Fruit fly (Drosophila melanogaster) whole organism, embryonic: ENCODE results near the gene Lcp65Ad.

Experiments used
- Bdp1 ChIP-seq: fragments of 200-800 bp; sonication (Bioruptor generic); optimal IDR thresholded peaks from 3 replicates; lab custom pipeline; 2016; ENCODE audit warnings: missing biosample characterization, missing genetic modification characterization
- CG10209 ChIP-seq: fragments of 200-800 bp; sonication (Bioruptor generic); optimal IDR thresholded peaks from 3 replicates; lab custom pipeline; 2017; ENCODE audit warnings: missing biosample characterization, mild to moderate bottlenecking, missing genetic modification characterization, missing genetic modification reagents
- CG10462 ChIP-seq: fragments of 200-800 bp; sonication (Bioruptor generic); optimal IDR thresholded peaks from 2 replicates; lab custom pipeline; 2016; ENCODE audit warnings: missing biosample characterization, missing genetic modification characterization
- CG14441 ChIP-seq: fragments of 200-800 bp; sonication (Bioruptor generic); IDR thresholded peaks from 2 replicates; pipeline ENCODE4 v1.3.6; 2022; ENCODE audit warnings: missing biosample characterization, missing genetic modification characterization
- CG14710 ChIP-seq: fragments of 200-800 bp; sonication (Bioruptor generic); optimal IDR thresholded peaks from 3 replicates; lab custom pipeline; 2019; ENCODE audit warnings: missing biosample characterization, mild to moderate bottlenecking, missing genetic modification characterization, moderate library complexity
- CG14860 ChIP-seq: fragments of 200-800 bp; sonication (Bioruptor generic); IDR thresholded peaks from 3 replicates; pipeline ENCODE4 v1.3.6; 2022; ENCODE audit warnings: missing biosample characterization, missing genetic modification characterization; ENCODE audit not compliant: partially characterized antibody
- CG3407 ChIP-seq: fragments of 200-800 bp; sonication (Bioruptor generic); optimal IDR thresholded peaks from 2 replicates; lab custom pipeline; 2018; ENCODE audit warnings: missing biosample characterization, mild to moderate bottlenecking, missing genetic modification characterization
- CG3847 ChIP-seq: fragments of 200-800 bp; sonication (Bioruptor generic); IDR thresholded peaks from 2 replicates; pipeline ENCODE4 v1.3.6; 2022; ENCODE audit warnings: missing biosample characterization, missing genetic modification characterization
- CG7271 ChIP-seq: fragments of 200-800 bp; sonication (Bioruptor generic); optimal IDR thresholded peaks from 2 replicates; lab custom pipeline; 2018; ENCODE audit warnings: missing biosample characterization, mild to moderate bottlenecking, missing genetic modification characterization, moderate library complexity
- CG7372 ChIP-seq: fragments of 200-800 bp; sonication (Bioruptor generic); IDR thresholded peaks from 2 replicates; pipeline ENCODE4 v1.3.6; 2022; ENCODE audit warnings: missing biosample characterization, missing genetic modification characterization
- CG7786 ChIP-seq: fragments of 200-800 bp; sonication (Bioruptor generic); optimal IDR thresholded peaks from 2 replicates; lab custom pipeline; 2016; ENCODE audit warnings: missing biosample characterization, missing genetic modification characterization
- CG7839 ChIP-seq: fragments of 200-800 bp; sonication (Bioruptor generic); optimal IDR thresholded peaks from 3 replicates; lab custom pipeline; 2018; ENCODE audit warnings: missing biosample characterization, mild to moderate bottlenecking, missing genetic modification characterization, moderate library complexity
- CG8089 ChIP-seq: fragments of 200-800 bp; sonication (Bioruptor generic); optimal IDR thresholded peaks from 3 replicates; lab custom pipeline; 2016; ENCODE audit warnings: missing biosample characterization, missing genetic modification characterization
- CG8388 ChIP-seq: fragments of 200-800 bp; sonication (Bioruptor generic); optimal IDR thresholded peaks from 2 replicates; lab custom pipeline; 2019; ENCODE audit warnings: missing biosample characterization, mild to moderate bottlenecking, missing genetic modification characterization, moderate library complexity
- CG8478 ChIP-seq: fragments of >200 bp; optimal IDR thresholded peaks from 2 replicates; lab custom pipeline; 2018
- CG8765 ChIP-seq: fragments of 200-800 bp; sonication (Bioruptor generic); IDR thresholded peaks from 2 replicates; pipeline ENCODE4 v1.3.6; 2022; ENCODE audit warnings: missing biosample characterization, missing genetic modification characterization
- CG9727 ChIP-seq: fragments of 200-800 bp; sonication (Bioruptor generic); optimal IDR thresholded peaks from 3 replicates; lab custom pipeline; 2017; ENCODE audit warnings: missing biosample characterization, mild to moderate bottlenecking, missing genetic modification characterization
- CG9932 ChIP-seq: fragments of 200-800 bp; sonication (Bioruptor generic); IDR thresholded peaks from 2 replicates; pipeline ENCODE4 v1.3.6; 2022; ENCODE audit warnings: missing biosample characterization, missing genetic modification characterization
- CoRest ChIP-seq: fragments of 200-800 bp; sonication (Bioruptor generic); optimal IDR thresholded peaks from 3 replicates; lab custom pipeline; 2018; ENCODE audit warnings: missing biosample characterization, mild to moderate bottlenecking, missing genetic modification characterization, moderate library complexity
- CrebB ChIP-seq: fragments of 200-800 bp; sonication (Bioruptor generic); optimal IDR thresholded peaks from 3 replicates; lab custom pipeline; 2018; ENCODE audit warnings: missing biosample characterization, mild to moderate bottlenecking, missing genetic modification characterization
- D ChIP-seq, 2 experiments: fragments of 200-800 bp in 1 of 2; fragments of >200 bp in 1 of 2; sonication (Bioruptor generic) in 1 of 2; optimal IDR thresholded peaks; 2 replicates in 1 of 2; 3 replicates in 1 of 2; lab custom pipeline; 2017; ENCODE audit warnings: mild to moderate bottlenecking in 1 of 2, missing biosample characterization in 1 of 2, missing genetic modification characterization in 1 of 2, missing genetic modification reagents in 1 of 2
- Dip3 ChIP-seq: fragments of 200-800 bp; sonication (Bioruptor generic); optimal IDR thresholded peaks from 3 replicates; lab custom pipeline; 2016; ENCODE audit warnings: missing biosample characterization, missing genetic modification characterization
- Dp ChIP-seq: fragments of 200-800 bp; sonication (Bioruptor generic); optimal IDR thresholded peaks from 2 replicates; lab custom pipeline; 2018; ENCODE audit warnings: missing biosample characterization, mild to moderate bottlenecking, missing genetic modification characterization, moderate library complexity
- Dref ChIP-seq: fragments of 200-800 bp; sonication (Bioruptor generic); IDR thresholded peaks from 2 replicates; pipeline ENCODE4 v1.3.6; 2022; ENCODE audit warnings: missing biosample characterization, missing genetic modification characterization
- HmgD ChIP-seq: fragments of 200-800 bp; sonication (Bioruptor generic); optimal IDR thresholded peaks from 3 replicates; lab custom pipeline; 2016; ENCODE audit warnings: missing biosample characterization, missing genetic modification characterization
- Hr51 ChIP-seq, 2 experiments: fragments of 200-800 bp; sonication (Bioruptor generic); optimal IDR thresholded peaks; 2 replicates in 1 of 2; 3 replicates in 1 of 2; lab custom pipeline; 2016 to 2018; ENCODE audit warnings: missing biosample characterization in 2 of 2, missing genetic modification characterization in 2 of 2, mild to moderate bottlenecking in 1 of 2, moderate library complexity in 1 of 2
- MTF-1 ChIP-seq: fragments of 200-800 bp; sonication (Bioruptor generic); optimal IDR thresholded peaks from 2 replicates; lab custom pipeline; 2018; ENCODE audit warnings: missing biosample characterization, mild to moderate bottlenecking, missing genetic modification characterization, borderline replicate concordance
- Max ChIP-seq: fragments of 200-800 bp; sonication (Bioruptor generic); optimal IDR thresholded peaks from 2 replicates; lab custom pipeline; 2016; ENCODE audit warnings: missing biosample characterization, mild to moderate bottlenecking, missing genetic modification characterization
- Med ChIP-seq: fragments of 200-800 bp; sonication (Bioruptor generic); peaks from one replicate; lab custom pipeline; 2016; ENCODE audit warnings: missing biosample characterization, missing genetic modification characterization, mild to moderate bottlenecking, inconsistent platforms, moderate library complexity
- Meics ChIP-seq: fragments of 200-800 bp; sonication (Bioruptor generic); optimal IDR thresholded peaks from 2 replicates; lab custom pipeline; 2017; ENCODE audit warnings: missing biosample characterization, mild to moderate bottlenecking, missing genetic modification characterization
- NK7.1 ChIP-seq: fragments of 200-800 bp; sonication (Bioruptor generic); optimal IDR thresholded peaks from 3 replicates; lab custom pipeline; 2016; ENCODE audit warnings: missing biosample characterization, missing genetic modification characterization
- ara ChIP-seq: fragments of 200-800 bp; sonication (Bioruptor generic); IDR thresholded peaks from 2 replicates; pipeline ENCODE4 v1.3.6; 2022; ENCODE audit warnings: missing biosample characterization, missing genetic modification characterization
- ase ChIP-seq: fragments of 200-800 bp; sonication (Bioruptor generic); IDR thresholded peaks from 3 replicates; pipeline ENCODE4 v1.3.6; 2022; ENCODE audit warnings: missing biosample characterization, missing genetic modification characterization
- chinmo ChIP-seq: fragments of 200-800 bp; sonication (Bioruptor generic); IDR thresholded peaks from 4 replicates; pipeline ENCODE4 v1.3.6; 2022; ENCODE audit warnings: missing biosample characterization, missing genetic modification characterization; ENCODE audit not compliant: partially characterized antibody
- crc ChIP-seq: fragments of 200-800 bp; sonication (Bioruptor generic); optimal IDR thresholded peaks from 2 replicates; lab custom pipeline; 2016; ENCODE audit warnings: missing biosample characterization, missing genetic modification characterization
- disco-r ChIP-seq: fragments of 200-800 bp; sonication (Bioruptor generic); optimal IDR thresholded peaks from 2 replicates; lab custom pipeline; 2016; ENCODE audit warnings: missing biosample characterization, missing genetic modification characterization
- en ChIP-seq: fragments of 200-800 bp; sonication (Bioruptor generic); optimal IDR thresholded peaks from 2 replicates; lab custom pipeline; 2016; ENCODE audit warnings: missing biosample characterization, missing genetic modification characterization
- esg ChIP-seq: fragments of 200-800 bp; sonication (Bioruptor generic); conservative IDR thresholded peaks from 2 replicates; pipeline ENCODE4 v1.3.6; 2022; ENCODE audit warnings: missing biosample characterization, missing genetic modification characterization
- eyg ChIP-seq: fragments of 200-800 bp; sonication (Bioruptor generic); optimal IDR thresholded peaks from 3 replicates; lab custom pipeline; 2016; ENCODE audit warnings: missing biosample characterization, missing genetic modification characterization
- fd3F ChIP-seq: fragments of 200-800 bp; sonication (Bioruptor generic); optimal IDR thresholded peaks from 2 replicates; lab custom pipeline; 2018; ENCODE audit warnings: missing biosample characterization, mild to moderate bottlenecking, missing genetic modification characterization, moderate library complexity
- fu2 ChIP-seq: fragments of 200-800 bp; sonication (Bioruptor generic); optimal IDR thresholded peaks from 2 replicates; lab custom pipeline; 2016; ENCODE audit warnings: missing biosample characterization, missing genetic modification characterization
- hkb ChIP-seq, 2 experiments: fragments of 200-800 bp in 1 of 2; fragments of >200 bp in 1 of 2; sonication (Bioruptor generic) in 1 of 2; IDR thresholded peaks in 1 of 2; optimal IDR thresholded peaks in 1 of 2; 2 replicates each; pipeline versions ENCODE4 v1.3.6 to Lab custom; 2017 to 2022; ENCODE audit warnings: missing biosample characterization in 1 of 2, missing genetic modification characterization in 1 of 2
- mirr ChIP-seq: fragments of 200-800 bp; sonication (Bioruptor generic); optimal IDR thresholded peaks from 3 replicates; lab custom pipeline; 2018; ENCODE audit warnings: missing biosample characterization, mild to moderate bottlenecking, missing genetic modification characterization
- pan ChIP-seq, 4 experiments: fragments of >200 bp in 3 of 4; fragments of 200-800 bp in 1 of 4; sonication (Bioruptor generic) in 1 of 4; optimal IDR thresholded peaks in 3 of 4; IDR thresholded peaks in 1 of 4; 2 replicates each; pipeline versions ENCODE4 v1.3.6 to Lab custom; 2017 to 2022; ENCODE audit warnings: missing biosample characterization in 2 of 4, missing genetic modification characterization in 2 of 4, mixed read lengths in 1 of 4
- peb ChIP-seq: fragments of 200-800 bp; sonication (Bioruptor generic); IDR thresholded peaks from 2 replicates; pipeline ENCODE4 v1.3.6; 2022; ENCODE audit warnings: missing biosample characterization, missing genetic modification characterization
- sens ChIP-seq: fragments of 200-800 bp; sonication (Bioruptor generic); peaks from one replicate; lab custom pipeline; 2016; ENCODE audit warnings: missing biosample characterization, missing genetic modification characterization
- sima ChIP-seq: fragments of 200-800 bp; sonication (Bioruptor generic); optimal IDR thresholded peaks from 2 replicates; lab custom pipeline; 2016; ENCODE audit warnings: missing biosample characterization, missing genetic modification characterization

The Lcp65Ad gene

dm6 chr3L:6188995-6189927 is 46.1 kb downstream of the Lcp65Ad start, which contains the start of the genes D19A and CG7386 (continued):
- TF ChIP-seq CG10209 (GFP tag; lab: Kevin White, UChicago) = no peak
- TF ChIP-seq CoRest (tag; lab: Kevin White, UChicago) = peak; percentile 70
- TF ChIP-seq Dip3 = peak; percentile 46
- TF ChIP-seq en (GFP tag; lab: Kevin White, UChicago) = no peak
- TF ChIP-seq crc = no peak
- peak; percentile 62 for TF ChIP-seq HmgD (GFP tag; lab: Kevin White, UChicago)
- peak; percentile 18 for TF ChIP-seq CG8089 (GFP tag; lab: Kevin White, UChicago)
- TF ChIP-seq ara (GFP tag; lab: Robert Waterston, UW) = peak; percentile 33; the same call in 1 of the 2 replicates
- TF ChIP-seq D (optimal IDR thresholded peaks at IDR 0.05; lab: Kevin White, UChicago) = no peak
- peak; percentile 14 for TF ChIP-seq D (GFP tag; optimal IDR thresholded peaks at IDR 0.05; lab: Kevin White, UChicago)
- TF ChIP-seq eyg (GFP tag; lab: Kevin White, UChicago) = no peak
- TF ChIP-seq pan (optimal IDR thresholded peaks at IDR 0.05; lab: Kevin White, UChicago) = no peak
- TF ChIP-seq pan (GFP tag; optimal IDR thresholded peaks at IDR 0.05 in 1 of 2, IDR thresholded peaks at IDR 0.05 in 1 of 2) = peak in 1 of 2 experiments; percentile 78
- TF ChIP-seq CG3407 = no peak
- TF ChIP-seq CrebB (tag; lab: Kevin White, UChicago) = no peak
- no peak for TF ChIP-seq CG8478 (lab: Kevin White, UChicago)
- peak; percentile 9 for TF ChIP-seq fu2
- peak; percentile 8 for TF ChIP-seq MTF-1 (GFP tag; lab: Kevin White, UChicago)
- peak; percentile 94 for TF ChIP-seq Med (GFP tag; lab: Kevin White, UChicago)
- TF ChIP-seq ase (GFP tag; lab: Robert Waterston, UW) = peak; percentile 67; the same call in 2 of the 3 replicates
- TF ChIP-seq disco-r = no peak
- peak; percentile 29 for TF ChIP-seq CG9727 (GFP tag; lab: Kevin White, UChicago)
- no peak for TF ChIP-seq sima
- TF ChIP-seq Bdp1 (GFP tag; lab: Kevin White, UChicago) = no peak
- peak; percentile 53 for TF ChIP-seq CG14441
- peak; percentile 32; the same call in 1 of the 2 replicates for TF ChIP-seq CG7372 (GFP tag; lab: Robert Waterston, UW)
- TF ChIP-seq hkb (optimal IDR thresholded peaks at IDR 0.05; lab: Kevin White, UChicago) = no peak
- TF ChIP-seq hkb (GFP tag; IDR thresholded peaks at IDR 0.05; lab: Robert Waterston, UW) = peak; percentile 37; the same call in 1 of the 2 replicates
- peak; percentile 3 for TF ChIP-seq fd3F
- peak; percentile 55 for TF ChIP-seq Meics (GFP tag; lab: Kevin White, UChicago)
- no peak for TF ChIP-seq CG10462 (GFP tag; lab: Kevin White, UChicago)
- peak; percentile 56 for TF ChIP-seq CG7786 (GFP tag; lab: Kevin White, UChicago)
- TF ChIP-seq CG7839 (tag; lab: Kevin White, UChicago) = peak; percentile 61
- TF ChIP-seq CG3847 (GFP tag; lab: Robert Waterston, UW) = peak; percentile 51
- TF ChIP-seq NK7.1 (GFP tag; lab: Kevin White, UChicago) = no peak
- 0 out of 2 replicates have a peak, but pooled peaks have one; percentile 28 for TF ChIP-seq Dref (GFP tag; lab: Robert Waterston, UW)
- peak; percentile 31 for TF ChIP-seq Max (GFP tag; lab: Kevin White, UChicago)
- TF ChIP-seq sens = peak; percentile 83
- peak; percentile 17 to 49 for TF ChIP-seq Hr51 (GFP tag; optimal IDR thresholded peaks at IDR 0.05; lab: Kevin White, UChicago)
- peak; percentile 30 for TF ChIP-seq CG8388
- TF ChIP-seq CG7271 (tag; lab: Kevin White, UChicago) = no peak
- TF ChIP-seq Dp (GFP tag; lab: Kevin White, UChicago) = no peak
- peak; percentile 47 for TF ChIP-seq CG14710 (tag; lab: Kevin White, UChicago)
- no peak for TF ChIP-seq peb
- no peak for TF ChIP-seq chinmo
- no peak; the same call in none of the 2 replicates for TF ChIP-seq esg (GFP tag; lab: Robert Waterston, UW)
- TF ChIP-seq CG8765 (GFP tag; lab: Robert Waterston, UW) = no peak
- peak; percentile 74 for TF ChIP-seq CG9932 (GFP tag; lab: Robert Waterston, UW)
- peak; percentile 37 for TF ChIP-seq mirr (GFP tag; lab: Kevin White, UChicago)
- no peak for TF ChIP-seq CG14860 (GFP tag; lab: Robert Waterston, UW)
